Worm (Caenorhabditis elegans): ENCODE data around the gene K06A1.2.

DNA sequence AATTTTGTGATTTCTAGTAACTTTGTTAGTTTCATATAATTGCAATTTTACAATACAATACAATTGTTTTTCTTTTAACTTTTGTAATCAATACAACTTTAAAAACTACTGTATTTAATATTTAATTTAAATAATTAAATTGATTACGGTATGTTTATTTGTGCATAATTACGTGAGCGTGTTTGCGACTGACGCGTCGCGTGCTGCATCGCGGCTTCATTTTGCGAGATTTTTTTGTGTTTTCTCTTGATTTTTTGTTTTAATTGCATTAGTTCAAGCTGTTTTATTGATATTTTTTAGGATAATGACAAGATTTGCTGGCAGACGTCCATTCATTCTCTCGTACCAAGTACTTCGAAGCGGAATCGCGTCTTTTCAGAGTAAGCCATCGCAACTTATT, 32.8 kb downstream of the K06A1.2 start, which contains the start of gene T28D9.4:
- TF ChIP-seq flt-1 (GFP tag; IDR thresholded peaks at IDR 0.05) (no peak), cog-1 (tag; optimal IDR thresholded peaks at IDR 0.05) (no peak), med-1 (GFP tag; optimal IDR thresholded peaks at IDR 0.05; ENCODE audit: insufficient read depth) (no peak), T22C8.4 (GFP tag; IDR thresholded peaks at IDR 0.05) (no peak), ref-1 (GFP tag; conservative IDR thresholded peaks at IDR 0.05) (no peak), tab-1 (GFP tag; IDR thresholded peaks at IDR 0.05) (no peak)
